Worm (Caenorhabditis elegans) whole organism, late embryonic: ENCODE results near the gene C05B5.8.

Experiments
- ahr-1 ChIP-seq: sonication (generic microtip); optimal IDR thresholded peaks from 2 replicates; lab custom pipeline; 2016; ENCODE audit warnings: missing genetic modification characterization, missing compliant biosample characterization
- ama-1 ChIP-seq: fragments of 150-350 bp; optimal IDR thresholded peaks from 2 replicates; lab custom pipeline; 2014
- ceh-18 ChIP-seq: sonication (generic microtip); optimal IDR thresholded peaks from 2 replicates; lab custom pipeline; 2016; ENCODE audit warnings: missing genetic modification characterization, missing compliant biosample characterization
- elt-2 ChIP-seq: sonication (generic microtip); optimal IDR thresholded peaks from 2 replicates; lab custom pipeline; 2016; ENCODE audit warnings: missing genetic modification reagents, missing genetic modification characterization, missing compliant biosample characterization
- elt-4 ChIP-seq: sonication (generic microtip); optimal IDR thresholded peaks from 2 replicates; lab custom pipeline; 2016; ENCODE audit warnings: missing genetic modification characterization, missing compliant biosample characterization
- fkh-10 ChIP-seq: fragments of 150-350 bp; optimal IDR thresholded peaks from 2 replicates; lab custom pipeline; 2014; ENCODE audit warnings: missing biosample characterization, missing genetic modification reagents, missing genetic modification characterization
- nfya-1 ChIP-seq: sonication (generic microtip); optimal IDR thresholded peaks from 2 replicates; lab custom pipeline; 2017; ENCODE audit warnings: missing genetic modification characterization, mild to moderate bottlenecking, missing compliant biosample characterization, antibody characterized with exemption, moderate library complexity
- nhr-11 ChIP-seq: fragments of 150-350 bp; optimal IDR thresholded peaks from 2 replicates; lab custom pipeline; 2014; ENCODE audit warnings: missing biosample characterization, missing genetic modification characterization
- sox-4 ChIP-seq: sonication (generic microtip); optimal IDR thresholded peaks from 2 replicates; lab custom pipeline; 2017; ENCODE audit warnings: mild to moderate bottlenecking, missing genetic modification characterization, inconsistent platforms, missing compliant biosample characterization
- unc-55 ChIP-seq: sonication (generic microtip); optimal IDR thresholded peaks from 2 replicates; lab custom pipeline; 2017; ENCODE audit warnings: missing biosample characterization, missing genetic modification reagents, missing genetic modification characterization

- TF ChIP-seq ahr-1 (tag; lab: Kevin White, UChicago), result no peak
- TF ChIP-seq ceh-18 (tag; lab: Kevin White, UChicago), result no peak
- TF ChIP-seq nhr-11 (tag; lab: Kevin White, UChicago), result no peak
- no peak for TF ChIP-seq sox-4 (tag; lab: Kevin White, UChicago)
- no peak for TF ChIP-seq fkh-10 (GFP tag; lab: Kevin White, UChicago)
- no peak for TF ChIP-seq elt-2
- no peak for TF ChIP-seq elt-4 (tag; lab: Kevin White, UChicago)
- no peak for TF ChIP-seq nfya-1 (tag; lab: Kevin White, UChicago)
- TF ChIP-seq ama-1 (lab: Kevin White, UChicago), result no peak
- TF ChIP-seq unc-55 (GFP tag; lab: Kevin White, UChicago), result no peak
These were observed 22.0 kb downstream of the C05B5.8 start for ce11 chrIII:9984604-9985003.
